Fruit fly (Drosophila melanogaster) whole organism, embryonic: Measurements from ENCODE around the gene CG6040.

ENCODE experiments used
- Atf-2 ChIP-seq: fragments of 200-800 bp; sonication (Bioruptor generic); optimal IDR thresholded peaks from 2 replicates; lab custom pipeline; 2016; ENCODE audit warnings: missing biosample characterization, missing genetic modification characterization
- BtbVII ChIP-seq: fragments of 200-800 bp; sonication (Bioruptor generic); optimal IDR thresholded peaks from 3 replicates; lab custom pipeline; 2017; ENCODE audit warnings: missing biosample characterization, mild to moderate bottlenecking, missing genetic modification characterization
- CG10267 ChIP-seq: fragments of 200-800 bp; sonication (Bioruptor generic); optimal IDR thresholded peaks from 2 replicates; lab custom pipeline; 2018; ENCODE audit warnings: missing biosample characterization, mild to moderate bottlenecking, missing genetic modification characterization, moderate library complexity
- CG10543 ChIP-seq: fragments of 200-800 bp; sonication (Bioruptor generic); optimal IDR thresholded peaks from 3 replicates; lab custom pipeline; 2017; ENCODE audit warnings: missing biosample characterization, mild to moderate bottlenecking, missing genetic modification characterization, moderate library complexity
- CG11398 ChIP-seq: fragments of 200-800 bp; sonication (Bioruptor generic); optimal IDR thresholded peaks from 2 replicates; lab custom pipeline; 2016; ENCODE audit warnings: missing biosample characterization, missing genetic modification characterization
- CG11560 ChIP-seq: fragments of 200-800 bp; sonication (Bioruptor generic); IDR thresholded peaks from 3 replicates; pipeline ENCODE4 v1.3.6; 2022; ENCODE audit warnings: missing biosample characterization, missing genetic modification characterization
- CG12104 ChIP-seq: fragments of 200-800 bp; sonication (Bioruptor generic); optimal IDR thresholded peaks from 3 replicates; lab custom pipeline; 2016; ENCODE audit warnings: missing biosample characterization, missing genetic modification characterization
- CG12659 ChIP-seq: fragments of 200-800 bp; sonication (Bioruptor generic); optimal IDR thresholded peaks from 3 replicates; lab custom pipeline; 2017; ENCODE audit warnings: mild to moderate bottlenecking, missing biosample characterization, missing genetic modification reagents, missing genetic modification characterization
- CG12769 ChIP-seq: fragments of 200-800 bp; sonication (Bioruptor generic); optimal IDR thresholded peaks from 2 replicates; lab custom pipeline; 2019; ENCODE audit warnings: missing biosample characterization, mild to moderate bottlenecking, missing genetic modification characterization, moderate library complexity
- CG13424 ChIP-seq: fragments of 200-800 bp; sonication (Bioruptor generic); optimal IDR thresholded peaks from 2 replicates; lab custom pipeline; 2019; ENCODE audit warnings: missing biosample characterization, mild to moderate bottlenecking, missing genetic modification characterization, moderate library complexity
- CG14860 ChIP-seq: fragments of 200-800 bp; sonication (Bioruptor generic); IDR thresholded peaks from 3 replicates; pipeline ENCODE4 v1.3.6; 2022; ENCODE audit warnings: missing biosample characterization, missing genetic modification characterization; ENCODE audit not compliant: partially characterized antibody
- CG1529 ChIP-seq: fragments of 200-800 bp; sonication (Bioruptor generic); optimal IDR thresholded peaks from 3 replicates; lab custom pipeline; 2018; ENCODE audit warnings: missing biosample characterization, missing genetic modification characterization
- CG1602 ChIP-seq: fragments of 200-800 bp; sonication (Bioruptor generic); optimal IDR thresholded peaks from 3 replicates; lab custom pipeline; 2016; ENCODE audit warnings: missing biosample characterization, missing genetic modification characterization
- CG2202 ChIP-seq: fragments of 200-800 bp; sonication (Bioruptor generic); optimal IDR thresholded peaks from 2 replicates; lab custom pipeline; 2018; ENCODE audit warnings: missing biosample characterization, mild to moderate bottlenecking, missing genetic modification characterization
- CG31224 ChIP-seq: fragments of 200-800 bp; sonication (Bioruptor generic); IDR thresholded peaks from 2 replicates; pipeline ENCODE4 v1.3.6; 2022; ENCODE audit warnings: missing biosample characterization, missing genetic modification characterization
- CG31365 ChIP-seq: fragments of 200-800 bp; sonication (Bioruptor generic); optimal IDR thresholded peaks from 2 replicates; lab custom pipeline; 2018; ENCODE audit warnings: missing biosample characterization, mild to moderate bottlenecking, missing genetic modification characterization
- CG3163 ChIP-seq: fragments of 200-800 bp; sonication (Bioruptor generic); optimal IDR thresholded peaks from 3 replicates; lab custom pipeline; 2016; ENCODE audit warnings: missing biosample characterization, missing genetic modification characterization
- CG32772 ChIP-seq: fragments of 200-800 bp; sonication (Bioruptor generic); IDR thresholded peaks from 2 replicates; pipeline ENCODE4 v1.3.6; 2022; ENCODE audit warnings: missing biosample characterization, missing genetic modification characterization
- CG34376 ChIP-seq: fragments of 200-800 bp; sonication (Bioruptor generic); optimal IDR thresholded peaks from 2 replicates; lab custom pipeline; 2018; ENCODE audit warnings: missing biosample characterization, mild to moderate bottlenecking, missing genetic modification characterization
- CG42726 ChIP-seq: fragments of 200-800 bp; sonication (Bioruptor generic); IDR thresholded peaks from 2 replicates; pipeline ENCODE4 v1.3.6; 2022; ENCODE audit warnings: missing biosample characterization, missing genetic modification characterization; ENCODE audit not compliant: partially characterized antibody
- CG4617 ChIP-seq: fragments of 200-800 bp; sonication (Bioruptor generic); optimal IDR thresholded peaks from 3 replicates; lab custom pipeline; 2016; ENCODE audit warnings: missing biosample characterization, missing genetic modification characterization, borderline replicate concordance
- CG5953 ChIP-seq: fragments of 200-800 bp; sonication (Bioruptor generic); IDR thresholded peaks from 2 replicates; pipeline ENCODE4 v1.3.6; 2022; ENCODE audit warnings: missing biosample characterization, missing genetic modification characterization
- CG7786 ChIP-seq: fragments of 200-800 bp; sonication (Bioruptor generic); optimal IDR thresholded peaks from 2 replicates; lab custom pipeline; 2016; ENCODE audit warnings: missing biosample characterization, missing genetic modification characterization
- CG7963 ChIP-seq: fragments of 200-800 bp; sonication (Bioruptor generic); IDR thresholded peaks from 3 replicates; pipeline ENCODE4 v1.3.6; 2022; ENCODE audit warnings: missing biosample characterization, missing genetic modification characterization; ENCODE audit not compliant: partially characterized antibody
- CG8359 ChIP-seq: fragments of 200-800 bp; sonication (Bioruptor generic); optimal IDR thresholded peaks from 2 replicates; lab custom pipeline; 2017; ENCODE audit warnings: missing biosample characterization, mild to moderate bottlenecking, missing genetic modification characterization, borderline replicate concordance
- CG8944 ChIP-seq: fragments of 200-800 bp; sonication (Bioruptor generic); optimal IDR thresholded peaks from 3 replicates; lab custom pipeline; 2016; ENCODE audit warnings: missing biosample characterization, missing genetic modification characterization
- CG9215 ChIP-seq: fragments of 200-800 bp; sonication (Bioruptor generic); IDR thresholded peaks from 2 replicates; pipeline ENCODE4 v1.3.6; 2022; ENCODE audit warnings: missing biosample characterization, missing genetic modification characterization
- Fer1 ChIP-seq: fragments of 200-800 bp; sonication (Bioruptor generic); optimal IDR thresholded peaks from 2 replicates; lab custom pipeline; 2017; ENCODE audit warnings: missing biosample characterization, mild to moderate bottlenecking, missing genetic modification characterization
- Lpt ChIP-seq: fragments of >200 bp; optimal IDR thresholded peaks from 2 replicates; lab custom pipeline; 2018; ENCODE audit warnings: missing biosample characterization, missing genetic modification characterization
- MESR4 ChIP-seq: fragments of 200-800 bp; sonication (Bioruptor generic); optimal IDR thresholded peaks from 2 replicates; lab custom pipeline; 2018; ENCODE audit warnings: missing biosample characterization, mild to moderate bottlenecking, missing genetic modification characterization, moderate library complexity
- Sin3A ChIP-seq: fragments of >200 bp; optimal IDR thresholded peaks from 2 replicates; lab custom pipeline; 2018
- Tbp ChIP-seq: fragments of >200 bp; optimal IDR thresholded peaks from 2 replicates; lab custom pipeline; 2018; ENCODE audit warnings: missing biosample characterization, missing genetic modification characterization
- Trl ChIP-seq, 3 experiments: fragments of >200 bp in 2 of 3; fragments of 200-800 bp in 1 of 3; sonication (Bioruptor generic) in 1 of 3; optimal IDR thresholded peaks; 2 replicates in 1 of 3; 3 replicates in 2 of 3; lab custom pipeline; 2016 to 2017; ENCODE audit warnings: missing biosample characterization in 1 of 3, missing genetic modification characterization in 1 of 3
- bsh ChIP-seq, 2 experiments: fragments of 200-800 bp; sonication (Bioruptor generic); optimal IDR thresholded peaks; 2 replicates each; lab custom pipeline; 2017 to 2018; ENCODE audit warnings: mild to moderate bottlenecking in 2 of 2, missing biosample characterization in 2 of 2, missing genetic modification characterization in 2 of 2, moderate library complexity in 1 of 2
- chinmo ChIP-seq: fragments of 200-800 bp; sonication (Bioruptor generic); IDR thresholded peaks from 4 replicates; pipeline ENCODE4 v1.3.6; 2022; ENCODE audit warnings: missing biosample characterization, missing genetic modification characterization; ENCODE audit not compliant: partially characterized antibody
- cwo ChIP-seq: fragments of 200-800 bp; sonication (Bioruptor generic); optimal IDR thresholded peaks from 3 replicates; lab custom pipeline; 2017; ENCODE audit warnings: missing biosample characterization, missing genetic modification characterization, mild to moderate bottlenecking, moderate library complexity, missing genetic modification reagents
- disco-r ChIP-seq: fragments of 200-800 bp; sonication (Bioruptor generic); optimal IDR thresholded peaks from 2 replicates; lab custom pipeline; 2016; ENCODE audit warnings: missing biosample characterization, missing genetic modification characterization
- gt ChIP-seq: fragments of 200-800 bp; sonication (Bioruptor generic); IDR thresholded peaks from 2 replicates; pipeline ENCODE4 v1.3.6; 2022; ENCODE audit warnings: missing biosample characterization, missing genetic modification characterization
- kni ChIP-seq: fragments of 200-800 bp; sonication (Bioruptor generic); optimal IDR thresholded peaks from 3 replicates; lab custom pipeline; 2017; ENCODE audit warnings: mild to moderate bottlenecking, missing biosample characterization, missing genetic modification reagents, missing genetic modification characterization
- knrl ChIP-seq: fragments of 200-800 bp; sonication (Bioruptor generic); IDR thresholded peaks from 3 replicates; pipeline ENCODE4 v1.3.6; 2022; ENCODE audit warnings: missing biosample characterization, missing genetic modification characterization; ENCODE audit not compliant: partially characterized antibody
- lab ChIP-seq: fragments of 200-800 bp; sonication (Bioruptor generic); optimal IDR thresholded peaks from 3 replicates; lab custom pipeline; 2017; ENCODE audit warnings: missing biosample characterization, missing genetic modification characterization, mild to moderate bottlenecking, moderate library complexity, missing genetic modification reagents
- mirr ChIP-seq: fragments of 200-800 bp; sonication (Bioruptor generic); optimal IDR thresholded peaks from 3 replicates; lab custom pipeline; 2018; ENCODE audit warnings: missing biosample characterization, mild to moderate bottlenecking, missing genetic modification characterization
- nau ChIP-seq: fragments of 200-800 bp; sonication (Bioruptor generic); optimal IDR thresholded peaks from 3 replicates; lab custom pipeline; 2017; ENCODE audit warnings: missing biosample characterization, mild to moderate bottlenecking, missing genetic modification characterization, missing genetic modification reagents
- pan ChIP-seq, 4 experiments: fragments of >200 bp in 3 of 4; fragments of 200-800 bp in 1 of 4; sonication (Bioruptor generic) in 1 of 4; optimal IDR thresholded peaks in 3 of 4; IDR thresholded peaks in 1 of 4; 2 replicates each; pipeline versions ENCODE4 v1.3.6 to Lab custom; 2017 to 2022; ENCODE audit warnings: missing biosample characterization in 2 of 4, missing genetic modification characterization in 2 of 4, mixed read lengths in 1 of 4
- pros ChIP-seq: fragments of 200-800 bp; sonication (Bioruptor generic); optimal IDR thresholded peaks from 3 replicates; lab custom pipeline; 2019; ENCODE audit warnings: missing biosample characterization, mild to moderate bottlenecking, missing genetic modification characterization, moderate library complexity
- slp2 ChIP-seq: fragments of 200-800 bp; sonication (Bioruptor generic); optimal IDR thresholded peaks from 2 replicates; lab custom pipeline; 2016; ENCODE audit warnings: missing biosample characterization, missing genetic modification characterization
- sob ChIP-seq: fragments of 200-800 bp; sonication (Bioruptor generic); IDR thresholded peaks from 2 replicates; pipeline ENCODE4 v1.3.6; 2022; ENCODE audit warnings: missing biosample characterization, missing genetic modification characterization
- sug ChIP-seq: fragments of 200-800 bp; optimal IDR thresholded peaks from 2 replicates; lab custom pipeline; 2019; ENCODE audit warnings: missing biosample characterization, mild to moderate bottlenecking, missing genetic modification characterization, moderate library complexity
- vfl ChIP-seq: fragments of 200-800 bp; sonication (Bioruptor generic); optimal IDR thresholded peaks from 2 replicates; lab custom pipeline; 2016; ENCODE audit warnings: missing biosample characterization, missing genetic modification characterization

CG6040 gene

dm6 chr3R:19088962-19089597 lies 7.7 kb upstream of the CG6040 start:
- TF ChIP-seq CG7963 (GFP tag; lab: Robert Waterston, UW) = no peak
- TF ChIP-seq lab (GFP tag; lab: Kevin White, UChicago) = no peak
- no peak for TF ChIP-seq nau (GFP tag; lab: Kevin White, UChicago)
- TF ChIP-seq kni (GFP tag; lab: Kevin White, UChicago) = no peak
- peak; percentile 56 for TF ChIP-seq mirr (GFP tag; lab: Kevin White, UChicago)
- no peak for TF ChIP-seq CG7786 (GFP tag; lab: Kevin White, UChicago)
- TF ChIP-seq Lpt = no peak
- no peak for TF ChIP-seq Sin3A (lab: Kevin White, UChicago)
- TF ChIP-seq CG4617 (GFP tag; lab: Kevin White, UChicago) = no peak
- TF ChIP-seq CG5953 (GFP tag; lab: Robert Waterston, UW) = no peak
- TF ChIP-seq sob = no peak
- no peak for TF ChIP-seq MESR4 (GFP tag; lab: Kevin White, UChicago)
- peak; percentile 57 for TF ChIP-seq CG10543
- TF ChIP-seq CG8359 (GFP tag; lab: Kevin White, UChicago) = no peak
- peak; percentile 96 for TF ChIP-seq sug (tag; lab: Kevin White, UChicago)
- TF ChIP-seq CG12104 (GFP tag; lab: Kevin White, UChicago) = no peak
- TF ChIP-seq CG32772 (GFP tag; lab: Robert Waterston, UW) = no peak
- TF ChIP-seq CG2202 (tag; lab: Kevin White, UChicago) = no peak
- no peak for TF ChIP-seq CG11398 (GFP tag; lab: Kevin White, UChicago)
- TF ChIP-seq gt (GFP tag; lab: Robert Waterston, UW) = no peak
- TF ChIP-seq CG34376 (GFP tag; lab: Kevin White, UChicago) = peak; percentile 37
- no peak for TF ChIP-seq bsh (GFP tag; optimal IDR thresholded peaks at IDR 0.05; lab: Kevin White, UChicago)
- no peak for TF ChIP-seq knrl (GFP tag; lab: Robert Waterston, UW)
- no peak for TF ChIP-seq CG31224
- no peak for TF ChIP-seq CG1529
- TF ChIP-seq CG11560 = no peak
- no peak for TF ChIP-seq pan (optimal IDR thresholded peaks at IDR 0.05; lab: Kevin White, UChicago)
- peak in 1 of 2 experiments; percentile 16 for TF ChIP-seq pan (GFP tag; optimal IDR thresholded peaks at IDR 0.05 in 1 of 2, IDR thresholded peaks at IDR 0.05 in 1 of 2)
- no peak for TF ChIP-seq slp2 (GFP tag; lab: Kevin White, UChicago)
- peak; percentile 20 for TF ChIP-seq cwo (GFP tag; lab: Kevin White, UChicago)
- no peak for TF ChIP-seq CG14860 (GFP tag; lab: Robert Waterston, UW)
- no peak for TF ChIP-seq CG12659 (GFP tag; lab: Kevin White, UChicago)
- TF ChIP-seq CG10267 (tag; lab: Kevin White, UChicago) = no peak
- TF ChIP-seq pros (GFP tag; lab: Kevin White, UChicago) = no peak
- no peak for TF ChIP-seq Atf-2 (GFP tag; lab: Kevin White, UChicago)
- no peak for TF ChIP-seq CG42726 (GFP tag; lab: Robert Waterston, UW)
- no peak for TF ChIP-seq vfl (GFP tag; lab: Kevin White, UChicago)
- TF ChIP-seq CG1602 (GFP tag; lab: Kevin White, UChicago) = no peak
- no peak for TF ChIP-seq disco-r (GFP tag; lab: Kevin White, UChicago)
- no peak for TF ChIP-seq CG12769 (tag; lab: Kevin White, UChicago)
- no peak for TF ChIP-seq CG9215 (GFP tag; lab: Robert Waterston, UW)
- 0 out of 4 replicates have a peak, but pooled peaks have one; percentile 5 for TF ChIP-seq chinmo (GFP tag; lab: Robert Waterston, UW)
- TF ChIP-seq Trl (optimal IDR thresholded peaks at IDR 0.05; lab: Kevin White, UChicago) = no peak
- no peak for TF ChIP-seq Trl (GFP tag; optimal IDR thresholded peaks at IDR 0.05; lab: Kevin White, UChicago)
- no peak for TF ChIP-seq BtbVII (GFP tag; lab: Kevin White, UChicago)
- no peak for TF ChIP-seq CG31365
- TF ChIP-seq Tbp = no peak
- no peak for TF ChIP-seq CG3163 (GFP tag; lab: Kevin White, UChicago)
- TF ChIP-seq CG8944 (GFP tag; lab: Kevin White, UChicago) = no peak
- peak; percentile 28 for TF ChIP-seq Fer1 (GFP tag; lab: Kevin White, UChicago)
- no peak for TF ChIP-seq CG13424
